Fruit fly (Drosophila melanogaster) whole organism, embryonic: ENCODE data around the gene MESR3.

ENCODE experiments used
- CG10654 ChIP-seq: fragments of 200-800 bp; sonication (Bioruptor generic); optimal IDR thresholded peaks from 2 replicates; lab custom pipeline; 2016; ENCODE audit warnings: missing biosample characterization, missing genetic modification characterization
- CG10959 ChIP-seq: fragments of 200-800 bp; sonication (Bioruptor generic); IDR thresholded peaks from 2 replicates; pipeline ENCODE4 v1.3.6; 2022; ENCODE audit warnings: missing biosample characterization, missing genetic modification characterization
- CG11695 ChIP-seq: fragments of 200-800 bp; sonication (Bioruptor generic); IDR thresholded peaks from 3 replicates; pipeline ENCODE4 v1.3.6; 2022; ENCODE audit warnings: missing biosample characterization, missing genetic modification characterization
- CG11696 ChIP-seq: fragments of 200-800 bp; sonication (Bioruptor generic); IDR thresholded peaks from 2 replicates; pipeline ENCODE4 v1.3.6; 2022; ENCODE audit warnings: missing biosample characterization, missing genetic modification characterization
- CG12219 ChIP-seq: fragments of 200-800 bp; sonication (Bioruptor generic); optimal IDR thresholded peaks from 3 replicates; lab custom pipeline; 2018; ENCODE audit warnings: missing biosample characterization, mild to moderate bottlenecking, missing genetic modification characterization
- CG1529 ChIP-seq: fragments of 200-800 bp; sonication (Bioruptor generic); optimal IDR thresholded peaks from 3 replicates; lab custom pipeline; 2018; ENCODE audit warnings: missing biosample characterization, missing genetic modification characterization
- CG16779 ChIP-seq: fragments of 200-800 bp; sonication (Bioruptor generic); IDR thresholded peaks from 2 replicates; pipeline ENCODE4 v1.3.6; 2022; ENCODE audit warnings: missing biosample characterization, missing genetic modification characterization
- CG18011 ChIP-seq: fragments of 200-800 bp; sonication (Bioruptor generic); optimal IDR thresholded peaks from 2 replicates; lab custom pipeline; 2017; ENCODE audit warnings: missing biosample characterization, missing genetic modification characterization, mild to moderate bottlenecking, moderate library complexity, missing genotype
- CG1832 ChIP-seq: fragments of 200-800 bp; sonication (Bioruptor generic); optimal IDR thresholded peaks from 2 replicates; lab custom pipeline; 2017; ENCODE audit warnings: missing biosample characterization, mild to moderate bottlenecking, missing genetic modification characterization, inconsistent platforms
- CG18764 ChIP-seq: fragments of 200-800 bp; sonication (Bioruptor generic); optimal IDR thresholded peaks from 3 replicates; lab custom pipeline; 2016; ENCODE audit warnings: missing biosample characterization, missing genetic modification characterization
- CG2116 ChIP-seq: fragments of 200-800 bp; sonication (Bioruptor generic); optimal IDR thresholded peaks from 3 replicates; lab custom pipeline; 2018; ENCODE audit warnings: missing biosample characterization, mild to moderate bottlenecking, missing genetic modification characterization
- CG2678 ChIP-seq: fragments of 200-800 bp; sonication (Bioruptor generic); optimal IDR thresholded peaks from 3 replicates; lab custom pipeline; 2019; ENCODE audit warnings: missing biosample characterization, mild to moderate bottlenecking, missing genetic modification characterization, moderate library complexity
- CG31365 ChIP-seq: fragments of 200-800 bp; sonication (Bioruptor generic); optimal IDR thresholded peaks from 2 replicates; lab custom pipeline; 2018; ENCODE audit warnings: missing biosample characterization, mild to moderate bottlenecking, missing genetic modification characterization
- CG33557 ChIP-seq: fragments of 200-800 bp; sonication (Bioruptor generic); optimal IDR thresholded peaks from 2 replicates; lab custom pipeline; 2019; ENCODE audit warnings: missing biosample characterization, mild to moderate bottlenecking, missing genetic modification characterization, moderate library complexity
- CG6791 ChIP-seq: fragments of 200-800 bp; sonication (Bioruptor generic); IDR thresholded peaks from 3 replicates; pipeline ENCODE4 v1.3.6; 2022; ENCODE audit warnings: missing biosample characterization, missing genetic modification characterization; ENCODE audit not compliant: partially characterized antibody
- CG6813 ChIP-seq: fragments of 200-800 bp; sonication (Bioruptor generic); optimal IDR thresholded peaks from 2 replicates; lab custom pipeline; 2017; ENCODE audit warnings: missing biosample characterization, missing genetic modification characterization, mild to moderate bottlenecking, moderate library complexity, missing genetic modification reagents
- CG7839 ChIP-seq: fragments of 200-800 bp; sonication (Bioruptor generic); optimal IDR thresholded peaks from 3 replicates; lab custom pipeline; 2018; ENCODE audit warnings: missing biosample characterization, mild to moderate bottlenecking, missing genetic modification characterization, moderate library complexity
- Dad ChIP-seq: fragments of 200-800 bp; sonication (Bioruptor generic); optimal IDR thresholded peaks from 3 replicates; lab custom pipeline; 2016; ENCODE audit warnings: missing biosample characterization, missing genetic modification characterization
- Dbx ChIP-seq: fragments of 200-800 bp; sonication (Bioruptor generic); IDR thresholded peaks from 3 replicates; pipeline ENCODE4 v1.3.6; 2022; ENCODE audit warnings: missing biosample characterization, missing genetic modification characterization
- Dek ChIP-seq: fragments of 200-800 bp; sonication (Bioruptor generic); optimal IDR thresholded peaks from 3 replicates; lab custom pipeline; 2019; ENCODE audit warnings: missing biosample characterization, mild to moderate bottlenecking, missing genetic modification characterization, moderate library complexity
- Dip3 ChIP-seq: fragments of 200-800 bp; sonication (Bioruptor generic); optimal IDR thresholded peaks from 3 replicates; lab custom pipeline; 2016; ENCODE audit warnings: missing biosample characterization, missing genetic modification characterization
- Dp ChIP-seq: fragments of 200-800 bp; sonication (Bioruptor generic); optimal IDR thresholded peaks from 2 replicates; lab custom pipeline; 2018; ENCODE audit warnings: missing biosample characterization, mild to moderate bottlenecking, missing genetic modification characterization, moderate library complexity
- HLH3B ChIP-seq: fragments of 200-800 bp; sonication (Bioruptor generic); IDR thresholded peaks from 2 replicates; pipeline ENCODE4 v1.3.6; 2022; ENCODE audit warnings: missing biosample characterization, missing genetic modification characterization
- Hey ChIP-seq: fragments of 200-800 bp; sonication (Bioruptor generic); optimal IDR thresholded peaks from 3 replicates; lab custom pipeline; 2018; ENCODE audit warnings: missing biosample characterization, mild to moderate bottlenecking, missing genetic modification characterization
- MESR4 ChIP-seq: fragments of 200-800 bp; sonication (Bioruptor generic); optimal IDR thresholded peaks from 2 replicates; lab custom pipeline; 2018; ENCODE audit warnings: missing biosample characterization, mild to moderate bottlenecking, missing genetic modification characterization, moderate library complexity
- Mad ChIP-seq: fragments of 200-800 bp; sonication (Bioruptor generic); optimal IDR thresholded peaks from 2 replicates; lab custom pipeline; 2016; ENCODE audit warnings: missing biosample characterization, missing genetic modification characterization
- Max ChIP-seq: fragments of 200-800 bp; sonication (Bioruptor generic); optimal IDR thresholded peaks from 2 replicates; lab custom pipeline; 2016; ENCODE audit warnings: missing biosample characterization, mild to moderate bottlenecking, missing genetic modification characterization
- Med ChIP-seq: fragments of 200-800 bp; sonication (Bioruptor generic); peaks from one replicate; lab custom pipeline; 2016; ENCODE audit warnings: missing biosample characterization, missing genetic modification characterization, mild to moderate bottlenecking, inconsistent platforms, moderate library complexity
- Myb ChIP-seq: fragments of 200-800 bp; sonication (Bioruptor generic); optimal IDR thresholded peaks from 2 replicates; lab custom pipeline; 2016; ENCODE audit warnings: missing biosample characterization, missing genetic modification characterization
- Six4 ChIP-seq: fragments of 200-800 bp; sonication (Bioruptor generic); optimal IDR thresholded peaks from 2 replicates; lab custom pipeline; 2016; ENCODE audit warnings: missing biosample characterization, missing genetic modification characterization
- Sox102F ChIP-seq: fragments of 200-800 bp; sonication (Bioruptor generic); optimal IDR thresholded peaks from 2 replicates; lab custom pipeline; 2018; ENCODE audit warnings: missing biosample characterization, mild to moderate bottlenecking, missing genetic modification characterization, moderate library complexity
- Sry-δ ChIP-seq: fragments of 200-800 bp; sonication (Bioruptor generic); optimal IDR thresholded peaks from 2 replicates; lab custom pipeline; 2016; ENCODE audit warnings: missing biosample characterization, missing genetic modification characterization
- Taf1 ChIP-seq: fragments of 200-800 bp; sonication (Bioruptor generic); IDR thresholded peaks from 2 replicates; pipeline ENCODE4 v1.3.6; 2022; ENCODE audit warnings: missing biosample characterization, missing genetic modification characterization
- Trl ChIP-seq, 3 experiments: fragments of >200 bp in 2 of 3; fragments of 200-800 bp in 1 of 3; sonication (Bioruptor generic) in 1 of 3; optimal IDR thresholded peaks; 2 replicates in 1 of 3; 3 replicates in 2 of 3; lab custom pipeline; 2016 to 2017; ENCODE audit warnings: missing biosample characterization in 1 of 3, missing genetic modification characterization in 1 of 3
- Xbp1 ChIP-seq: fragments of 200-800 bp; sonication (Bioruptor generic); optimal IDR thresholded peaks from 3 replicates; lab custom pipeline; 2016; ENCODE audit warnings: missing biosample characterization, mild to moderate bottlenecking, missing genetic modification characterization
- ara ChIP-seq: fragments of 200-800 bp; sonication (Bioruptor generic); IDR thresholded peaks from 2 replicates; pipeline ENCODE4 v1.3.6; 2022; ENCODE audit warnings: missing biosample characterization, missing genetic modification characterization
- ato ChIP-seq: fragments of 200-800 bp; sonication (Bioruptor generic); IDR thresholded peaks from 2 replicates; pipeline ENCODE4 v1.3.6; 2022; ENCODE audit warnings: missing biosample characterization, missing genetic modification characterization; ENCODE audit not compliant: partially characterized antibody
- cad ChIP-seq: fragments of >200 bp; optimal IDR thresholded peaks from 2 replicates; lab custom pipeline; 2017; ENCODE audit warnings: missing biosample characterization, missing genetic modification characterization
- cato ChIP-seq: fragments of 200-800 bp; sonication (Bioruptor generic); optimal IDR thresholded peaks from 2 replicates; lab custom pipeline; 2016; ENCODE audit warnings: missing biosample characterization, missing genetic modification characterization, borderline replicate concordance
- cwo ChIP-seq: fragments of 200-800 bp; sonication (Bioruptor generic); optimal IDR thresholded peaks from 3 replicates; lab custom pipeline; 2017; ENCODE audit warnings: missing biosample characterization, missing genetic modification characterization, mild to moderate bottlenecking, moderate library complexity, missing genetic modification reagents
- danr ChIP-seq: fragments of 200-800 bp; sonication (Bioruptor generic); IDR thresholded peaks from 2 replicates; pipeline ENCODE4 v1.3.6; 2022; ENCODE audit warnings: missing biosample characterization, missing genetic modification characterization
- hb ChIP-seq: fragments of 200-800 bp; sonication (Bioruptor generic); IDR thresholded peaks from 3 replicates; pipeline ENCODE4 v1.3.6; 2022; ENCODE audit warnings: missing biosample characterization, missing genetic modification characterization; ENCODE audit not compliant: partially characterized antibody
- mirr ChIP-seq: fragments of 200-800 bp; sonication (Bioruptor generic); optimal IDR thresholded peaks from 3 replicates; lab custom pipeline; 2018; ENCODE audit warnings: missing biosample characterization, mild to moderate bottlenecking, missing genetic modification characterization
- mld ChIP-seq: fragments of 200-800 bp; sonication (Bioruptor generic); IDR thresholded peaks from 3 replicates; pipeline ENCODE4 v1.3.6; 2022; ENCODE audit warnings: missing biosample characterization, missing genetic modification characterization; ENCODE audit not compliant: partially characterized antibody
- nmo ChIP-seq: fragments of 200-800 bp; sonication (Bioruptor generic); optimal IDR thresholded peaks from 2 replicates; lab custom pipeline; 2018; ENCODE audit warnings: missing biosample characterization, mild to moderate bottlenecking, missing genetic modification characterization, moderate library complexity
- pb ChIP-seq: fragments of 200-800 bp; sonication (Bioruptor generic); optimal IDR thresholded peaks from 3 replicates; lab custom pipeline; 2016; ENCODE audit warnings: missing biosample characterization, missing genetic modification characterization
- sim ChIP-seq: fragments of 200-800 bp; sonication (Bioruptor generic); IDR thresholded peaks from 2 replicates; pipeline ENCODE4 v1.3.6; 2022; ENCODE audit warnings: missing biosample characterization, missing genetic modification characterization
- sisA ChIP-seq: fragments of 200-800 bp; sonication (Bioruptor generic); IDR thresholded peaks from 2 replicates; pipeline ENCODE4 v1.3.6; 2022; ENCODE audit warnings: missing biosample characterization, missing genetic modification characterization
- toy ChIP-seq: fragments of 200-800 bp; sonication (Bioruptor generic); IDR thresholded peaks from 2 replicates; pipeline ENCODE4 v1.3.6; 2022; ENCODE audit warnings: missing biosample characterization, missing genetic modification characterization
- vvl ChIP-seq: fragments of 200-800 bp; sonication (Bioruptor generic); IDR thresholded peaks from 2 replicates; pipeline ENCODE4 v1.3.6; 2022; ENCODE audit warnings: missing biosample characterization, missing genetic modification characterization
- wor ChIP-seq: fragments of 200-800 bp; sonication (Bioruptor generic); IDR thresholded peaks from 2 replicates; pipeline ENCODE4 v1.3.6; 2022; ENCODE audit warnings: missing biosample characterization, missing genetic modification characterization
- zfh2 ChIP-seq: fragments of 200-800 bp; sonication (Bioruptor generic); optimal IDR thresholded peaks from 2 replicates; lab custom pipeline; 2016; ENCODE audit warnings: missing biosample characterization, missing genetic modification characterization

MESR3 gene

DNA sequence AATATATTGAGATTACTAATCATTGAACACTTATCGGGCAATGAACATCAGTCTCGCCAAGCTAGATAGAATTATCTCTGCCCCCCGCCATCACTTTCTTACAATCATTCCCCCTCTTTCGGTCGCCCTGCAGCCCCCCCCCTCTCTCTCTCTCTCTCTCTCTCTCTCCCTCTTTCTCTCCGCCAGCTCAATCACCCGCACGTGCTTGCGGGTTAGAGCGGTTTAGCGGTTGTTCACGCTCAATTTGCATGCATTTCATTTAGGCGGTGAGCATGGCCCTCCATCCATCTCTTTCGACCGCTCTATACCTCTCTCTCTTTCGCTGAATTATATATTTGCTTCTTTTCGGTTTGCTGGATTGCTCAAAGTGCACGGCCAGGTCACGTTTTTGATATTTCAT is 12.1 kb downstream of the MESR3 start (continued):
- TF ChIP-seq ato (GFP tag; lab: Robert Waterston, UW) (no peak), Dp (GFP tag; lab: Kevin White, UChicago) (no peak), Myb (no peak), danr (GFP tag; lab: Robert Waterston, UW) (no peak), MESR4 (GFP tag; lab: Kevin White, UChicago) (no peak), CG12219 (GFP tag; lab: Kevin White, UChicago) (no peak), Dip3 (GFP tag; lab: Kevin White, UChicago) (no peak), nmo (GFP tag; lab: Kevin White, UChicago) (no peak), CG10654 (no peak), mld (GFP tag; lab: Robert Waterston, UW) (no peak), Med (peak; percentile 34), Dek (tag; lab: Kevin White, UChicago) (no peak), Trl (optimal IDR thresholded peaks at IDR 0.05; lab: Kevin White, UChicago) (peak; percentile 46 to 51), Trl (GFP tag; optimal IDR thresholded peaks at IDR 0.05; lab: Kevin White, UChicago) (no peak), Six4 (GFP tag; lab: Kevin White, UChicago) (no peak), CG2678 (tag; lab: Kevin White, UChicago) (no peak), CG16779 (no peak), CG18764 (GFP tag; lab: Kevin White, UChicago) (no peak), Max (no peak), CG18011 (GFP tag; lab: Kevin White, UChicago) (no peak), Dad (GFP tag; lab: Kevin White, UChicago) (no peak), Taf1 (GFP tag; lab: Robert Waterston, UW) (no peak), toy (GFP tag; lab: Robert Waterston, UW) (no peak), Sox102F (no peak), mirr (GFP tag; lab: Kevin White, UChicago) (no peak), CG33557 (no peak), Hey (tag; lab: Kevin White, UChicago) (no peak), CG11695 (GFP tag; lab: Robert Waterston, UW) (no peak), pb (GFP tag; lab: Kevin White, UChicago) (no peak), HLH3B (no peak), Xbp1 (GFP tag; lab: Kevin White, UChicago) (no peak), vvl (peak; percentile 74), CG1529 (GFP tag; lab: Kevin White, UChicago) (no peak), CG6813 (GFP tag; lab: Kevin White, UChicago) (no peak), wor (GFP tag; lab: Robert Waterston, UW) (no peak), sisA (GFP tag; lab: Robert Waterston, UW) (no peak), CG31365 (tag; lab: Kevin White, UChicago) (no peak), CG11696 (no peak), hb (GFP tag; lab: Robert Waterston, UW) (no peak), CG1832 (peak; percentile 76), cato (no peak), CG10959 (no peak), zfh2 (GFP tag; lab: Kevin White, UChicago) (no peak), CG7839 (tag; lab: Kevin White, UChicago) (no peak), CG6791 (GFP tag; lab: Robert Waterston, UW) (no peak), Mad (GFP tag; lab: Kevin White, UChicago) (no peak), Sry-δ (no peak), cad (GFP tag; lab: Kevin White, UChicago) (no peak), sim (no peak), CG2116 (GFP tag; lab: Kevin White, UChicago) (no peak), cwo (GFP tag; lab: Kevin White, UChicago) (peak; percentile 91), Dbx (no peak), ara (GFP tag; lab: Robert Waterston, UW) (no peak)
